Fruit fly (Drosophila melanogaster): ENCODE results near the gene twin.

dm6 chr3R:24150103-24150502, 71.7 kb downstream of the twin start, which contains the start of gene p38c:
- TF ChIP-seq Hr4 (GFP tag; optimal IDR thresholded peaks at IDR 0.05), result no peak
- no peak for TF ChIP-seq Lpt (GFP tag; optimal IDR thresholded peaks at IDR 0.05)
- TF ChIP-seq CG6163 (GFP tag; IDR thresholded peaks at IDR 0.05), result no peak
- no peak for TF ChIP-seq CG1621 (tag; optimal IDR thresholded peaks at IDR 0.05)
- TF ChIP-seq Sox102F (GFP tag; optimal IDR thresholded peaks at IDR 0.05), result no peak
- TF ChIP-seq CG16779 (tag; optimal IDR thresholded peaks at IDR 0.05), result no peak
- TF ChIP-seq Gug (GFP tag; IDR thresholded peaks at IDR 0.05), result no peak
